Worm (Caenorhabditis elegans): ENCODE measurements around the gene C43D7.4.

C43D7.4 gene

DNA sequence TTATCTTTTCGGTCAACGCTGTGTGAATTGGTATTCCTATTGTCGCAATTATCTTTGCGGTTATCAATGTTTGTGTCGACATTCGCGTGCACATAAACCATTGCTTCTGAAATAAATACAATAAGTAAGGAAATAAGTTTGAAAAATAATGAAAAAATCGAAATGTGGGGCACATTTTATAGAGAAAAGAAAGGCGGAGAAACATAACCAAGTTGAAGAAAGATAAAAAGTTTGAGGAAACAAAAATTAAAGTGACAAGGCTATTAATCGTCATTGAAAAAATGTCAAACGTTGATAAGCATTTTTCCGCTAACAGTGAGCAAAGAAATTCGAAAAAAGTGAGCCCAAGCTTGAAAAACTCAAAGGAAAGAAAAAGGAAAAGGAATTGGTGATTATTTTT lies at the start of gene C43D7.4:
C43D7.4 (minus strand) TSS at position 101 of the 400 bp plus-strand sequence.
- TF ChIP-seq dao-5 (tag; optimal IDR thresholded peaks at IDR 0.05) (no peak), him-1 (tag; optimal IDR thresholded peaks at IDR 0.05) (no peak), W03F9.2 (tag; optimal IDR thresholded peaks at IDR 0.05) (no peak)

DNA sequence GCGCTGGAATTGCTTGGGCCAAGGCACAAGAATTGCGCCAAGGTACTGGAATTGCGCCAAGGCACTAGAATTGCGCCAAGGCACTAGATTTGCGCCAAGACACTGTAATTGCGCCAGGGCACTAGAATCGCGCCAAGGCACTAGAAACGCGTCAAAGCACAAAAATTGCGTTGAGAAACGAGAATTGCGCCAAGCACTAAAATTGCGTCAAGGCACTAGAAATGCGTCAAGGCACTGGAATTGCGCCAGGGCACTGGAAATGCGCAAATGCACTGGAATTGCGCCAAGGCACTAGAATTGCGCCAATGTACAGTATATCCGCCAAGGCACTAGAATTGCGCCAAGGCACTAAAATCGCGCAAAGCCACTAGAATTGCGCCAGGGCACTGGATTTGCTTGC lies 49.5 kb upstream of the C43D7.4 start:
- TF ChIP-seq W03F9.2 (tag; optimal IDR thresholded peaks at IDR 0.05) (no peak), dao-5 (tag; optimal IDR thresholded peaks at IDR 0.05) (no peak), him-1 (tag; optimal IDR thresholded peaks at IDR 0.05) (no peak)

DNA sequence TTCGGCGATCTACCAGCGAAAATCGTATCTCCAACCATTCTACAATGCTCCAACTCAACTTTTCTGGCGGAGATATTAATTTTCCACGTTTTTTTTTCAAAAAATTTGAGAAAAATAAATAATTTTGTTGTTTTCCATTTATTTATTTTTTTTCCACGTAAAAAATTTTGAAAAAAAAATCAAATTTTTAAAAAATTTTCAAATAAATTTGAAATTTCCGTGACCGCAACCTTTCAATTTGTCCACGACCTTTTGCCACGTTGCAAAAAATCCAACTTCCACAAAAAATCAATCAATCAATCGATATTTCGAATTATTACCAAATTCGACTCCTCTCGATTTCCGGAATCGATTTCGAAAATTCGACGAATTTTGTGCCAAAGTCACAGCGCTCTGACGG lies 49.0 kb upstream of the C43D7.4 start, which contains the start of gene Y43F8A.2:
Y43F8A.2 (plus strand) TSS at position 301 of the 400 bp plus-strand sequence.
- no peak for TF ChIP-seq him-1 (tag; optimal IDR thresholded peaks at IDR 0.05)
- TF ChIP-seq dao-5 (tag; optimal IDR thresholded peaks at IDR 0.05), result no peak
- TF ChIP-seq W03F9.2 (tag; optimal IDR thresholded peaks at IDR 0.05), result no peak

DNA sequence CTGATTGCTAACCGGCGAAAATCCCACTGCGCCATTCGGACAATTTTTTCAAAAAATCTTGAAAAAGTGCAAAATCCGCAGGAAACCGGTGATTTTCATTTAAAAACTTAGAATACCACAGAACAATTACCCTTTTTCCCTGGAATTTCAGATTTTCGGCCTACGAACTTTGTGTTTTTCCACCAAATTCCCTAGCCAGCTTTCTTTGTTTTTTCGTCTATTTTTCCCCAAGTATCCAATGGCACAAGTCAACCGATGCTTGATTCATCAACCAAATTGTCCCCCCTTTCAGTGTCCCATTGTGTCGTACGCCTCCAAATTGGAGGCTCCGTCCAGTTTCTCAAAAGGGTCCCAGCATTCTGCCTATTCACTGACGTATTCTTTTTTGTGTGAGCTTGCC lies 47.9 kb upstream of the C43D7.4 start, which contains the start of gene Y43F8A.1:
Y43F8A.1 (plus strand) TSS at position 301 of the 400 bp plus-strand sequence.
- TF ChIP-seq dao-5 (tag; optimal IDR thresholded peaks at IDR 0.05) (no peak), him-1 (tag; optimal IDR thresholded peaks at IDR 0.05) (no peak), W03F9.2 (tag; optimal IDR thresholded peaks at IDR 0.05) (no peak)

DNA sequence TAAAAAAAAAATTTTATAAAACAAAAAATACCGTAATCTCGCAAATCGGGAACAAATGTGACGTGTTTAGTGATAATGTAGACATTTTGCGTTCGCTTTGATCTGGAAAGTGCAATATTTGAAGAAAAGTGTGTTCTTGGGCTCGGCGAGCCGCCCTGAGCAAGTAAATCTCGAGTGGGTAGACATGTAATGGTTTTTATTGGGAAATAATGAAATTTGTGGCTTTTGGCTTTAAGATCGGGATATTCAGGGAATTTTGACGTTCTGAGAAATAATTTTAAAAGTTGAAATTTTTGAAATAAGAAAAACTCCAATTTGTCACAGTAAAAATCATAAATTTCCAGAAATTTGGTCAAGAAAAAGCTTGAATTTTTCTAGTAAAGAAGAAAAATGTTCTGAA lies 40.3 kb upstream of the C43D7.4 start, which contains the start of gene C14B4.2:
C14B4.2 (minus strand) TSS at position 101 of the 400 bp plus-strand sequence.
- TF ChIP-seq him-1 (tag; optimal IDR thresholded peaks at IDR 0.05), result no peak
- no peak for TF ChIP-seq W03F9.2 (tag; optimal IDR thresholded peaks at IDR 0.05)
- no peak for TF ChIP-seq dao-5 (tag; optimal IDR thresholded peaks at IDR 0.05)

DNA sequence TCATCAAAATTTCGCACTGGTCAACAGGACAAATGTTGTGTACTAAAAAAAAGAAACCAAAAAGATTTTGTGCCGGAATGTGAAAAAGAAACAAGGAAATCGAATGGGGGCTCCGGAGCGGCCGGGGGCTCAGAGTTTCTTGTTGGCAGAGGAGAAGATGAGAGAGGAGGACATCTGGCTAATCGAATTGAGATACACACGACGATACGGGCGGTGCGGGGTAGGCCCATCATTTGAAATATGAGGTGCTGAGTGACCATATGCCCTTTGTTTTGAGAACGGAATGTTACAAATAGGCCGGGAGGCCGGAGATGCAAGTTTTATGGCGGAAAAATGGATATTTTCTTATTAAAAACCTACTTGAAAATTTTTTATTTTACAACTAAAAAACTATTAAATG lies 35.8 kb upstream of the C43D7.4 start:
- no peak for TF ChIP-seq W03F9.2 (tag; optimal IDR thresholded peaks at IDR 0.05)
- no peak for TF ChIP-seq him-1 (tag; optimal IDR thresholded peaks at IDR 0.05)
- TF ChIP-seq dao-5 (tag; optimal IDR thresholded peaks at IDR 0.05), result no peak

DNA sequence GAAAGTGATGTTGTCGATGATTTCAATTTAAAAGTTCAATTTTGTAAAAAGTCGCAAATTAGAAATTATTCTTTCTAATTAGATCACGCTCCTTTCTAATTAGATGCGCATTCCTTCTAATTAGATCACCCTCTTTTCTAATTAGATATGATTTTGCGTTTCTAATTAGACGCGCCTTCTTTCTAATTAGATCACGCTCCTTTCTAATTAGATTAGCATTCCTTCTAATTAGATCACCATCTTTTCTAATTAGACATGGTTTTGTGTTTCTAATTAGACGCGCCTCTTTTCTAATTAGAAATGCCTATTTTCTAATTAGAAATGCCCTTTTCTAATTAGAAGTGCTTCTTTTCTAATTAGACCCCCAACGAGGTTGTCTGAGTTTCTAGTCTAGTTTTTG lies 34.4 kb upstream of the C43D7.4 start:
- TF ChIP-seq W03F9.2 (tag; optimal IDR thresholded peaks at IDR 0.05) (no peak), him-1 (tag; optimal IDR thresholded peaks at IDR 0.05) (no peak), dao-5 (tag; optimal IDR thresholded peaks at IDR 0.05) (no peak)

DNA sequence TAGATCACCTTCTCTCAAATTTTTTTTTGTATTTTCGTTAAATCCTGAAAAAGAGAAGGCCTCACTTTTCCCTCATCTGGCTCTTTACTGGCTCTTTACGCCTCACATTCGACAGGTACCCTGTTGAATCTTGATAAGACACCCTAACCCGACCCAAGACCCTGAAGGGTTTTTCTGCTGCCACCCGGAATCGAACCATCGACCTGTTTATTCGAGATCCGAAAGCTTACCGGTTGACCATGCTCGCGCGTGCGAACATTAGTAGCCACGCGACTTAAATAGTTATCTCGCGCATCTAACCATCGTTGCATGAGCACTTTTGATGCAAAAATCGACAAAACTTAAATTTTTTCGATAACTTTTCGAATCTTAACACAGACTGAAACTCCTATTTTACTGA lies 32.9 kb upstream of the C43D7.4 start:
- TF ChIP-seq W03F9.2 (tag; optimal IDR thresholded peaks at IDR 0.05), result no peak
- no peak for TF ChIP-seq him-1 (tag; optimal IDR thresholded peaks at IDR 0.05)
- no peak for TF ChIP-seq dao-5 (tag; optimal IDR thresholded peaks at IDR 0.05)

DNA sequence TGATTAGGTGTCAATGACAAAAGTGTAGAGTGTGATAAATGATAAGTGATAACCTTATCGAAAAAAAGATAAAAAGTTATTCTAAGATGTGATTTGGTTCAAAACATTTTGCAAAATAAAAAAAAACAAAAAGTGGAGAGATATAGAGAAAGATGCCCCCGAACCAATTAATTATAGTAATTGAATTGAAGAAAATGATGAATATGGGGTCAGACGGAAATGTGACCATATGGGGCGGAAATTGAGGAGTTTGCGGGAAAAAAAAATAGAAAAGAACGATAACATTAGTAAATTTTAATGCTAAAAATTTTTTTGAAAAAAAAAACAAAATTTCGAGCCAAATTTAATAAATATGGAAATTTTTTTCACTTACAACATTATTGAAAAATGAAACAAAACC lies 32.2 kb upstream of the C43D7.4 start:
- TF ChIP-seq dao-5 (tag; optimal IDR thresholded peaks at IDR 0.05) (no peak), him-1 (tag; optimal IDR thresholded peaks at IDR 0.05) (no peak), W03F9.2 (tag; optimal IDR thresholded peaks at IDR 0.05) (no peak)

DNA sequence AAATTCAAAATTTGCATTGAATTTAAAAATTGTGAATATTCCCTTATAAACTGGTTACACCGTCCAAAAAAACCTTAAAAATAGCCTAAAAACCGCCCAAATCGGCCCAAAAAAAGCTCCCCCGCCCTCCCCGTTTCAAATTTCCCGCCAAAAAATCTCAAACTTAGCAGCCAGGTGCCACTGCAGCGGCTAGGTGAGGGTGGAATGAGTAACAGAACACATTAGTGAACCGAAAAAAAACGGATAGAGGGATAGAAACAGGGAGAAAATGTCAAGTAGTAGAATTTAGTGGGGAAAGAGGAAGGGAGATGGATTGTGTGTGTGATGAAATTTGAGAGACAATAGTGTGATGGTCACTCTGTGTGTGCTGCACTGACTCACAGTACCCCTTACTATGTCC lies 29.7 kb upstream of the C43D7.4 start:
- TF ChIP-seq W03F9.2 (tag; optimal IDR thresholded peaks at IDR 0.05), result no peak
- no peak for TF ChIP-seq dao-5 (tag; optimal IDR thresholded peaks at IDR 0.05)
- TF ChIP-seq him-1 (tag; optimal IDR thresholded peaks at IDR 0.05), result no peak

DNA sequence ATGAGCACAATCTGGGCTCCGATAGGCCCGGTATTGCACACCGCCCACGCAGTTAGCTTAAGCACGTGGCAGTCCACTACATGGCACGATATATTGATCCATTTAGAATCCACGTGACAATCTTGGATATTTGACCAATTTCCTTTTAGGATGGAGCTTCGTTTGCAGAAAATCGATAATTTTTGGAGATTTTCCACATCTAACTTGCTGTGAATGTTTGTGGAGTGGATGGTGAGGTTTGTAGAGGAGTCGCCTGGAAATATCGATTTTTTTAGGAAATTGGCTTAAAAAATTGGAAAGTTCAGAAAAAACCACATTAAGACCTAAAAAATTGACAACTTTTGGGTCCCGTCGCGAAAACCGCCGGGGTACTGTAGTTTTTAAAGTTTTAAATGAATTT lies 15.0 kb upstream of the C43D7.4 start:
- TF ChIP-seq him-1 (tag; optimal IDR thresholded peaks at IDR 0.05), result no peak
- no peak for TF ChIP-seq W03F9.2 (tag; optimal IDR thresholded peaks at IDR 0.05)
- TF ChIP-seq dao-5 (tag; optimal IDR thresholded peaks at IDR 0.05), result no peak

DNA sequence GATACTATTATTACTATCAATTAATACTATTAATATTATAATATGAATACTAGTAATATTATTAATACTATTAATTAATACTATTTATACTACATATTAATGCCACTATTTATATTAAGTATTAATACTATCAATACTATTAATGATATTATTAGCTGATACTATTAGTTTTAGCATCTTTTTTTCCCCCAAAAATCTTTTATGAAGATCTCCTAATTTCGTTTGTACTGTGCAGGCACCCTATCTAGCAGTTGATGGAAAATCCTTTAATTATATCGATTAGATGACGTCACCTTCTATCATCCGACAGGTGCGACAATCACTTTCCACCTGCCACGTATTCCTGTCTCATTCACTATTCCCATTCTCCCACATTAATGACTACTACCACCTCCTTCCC lies 7.0 kb upstream of the C43D7.4 start, which contains the start of gene fbxb-65:
fbxb-65 (plus strand) TSS at position 301 of the 400 bp plus-strand sequence.
- TF ChIP-seq him-1 (tag; optimal IDR thresholded peaks at IDR 0.05) (no peak), W03F9.2 (tag; optimal IDR thresholded peaks at IDR 0.05) (no peak), dao-5 (tag; optimal IDR thresholded peaks at IDR 0.05) (no peak)

DNA sequence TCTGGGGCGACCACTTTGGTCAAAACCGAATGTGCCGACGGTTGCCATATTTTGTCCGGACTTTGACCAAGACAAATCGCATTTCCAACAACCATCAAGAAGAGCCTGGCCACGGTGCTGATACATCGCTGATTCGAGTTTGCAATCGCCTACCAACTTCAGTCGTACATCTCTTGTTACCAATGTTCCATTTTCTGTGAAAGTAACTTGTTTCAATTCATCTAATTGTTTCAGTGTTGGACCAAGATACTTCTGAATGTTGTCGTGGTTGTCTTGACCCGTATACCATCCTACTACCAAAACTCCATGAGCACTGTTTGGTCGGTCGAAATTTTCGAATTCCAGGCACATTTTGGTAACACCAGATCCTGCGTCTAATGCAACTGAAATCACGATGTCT lies 3.1 kb upstream of the C43D7.4 start:
- TF ChIP-seq him-1 (tag; optimal IDR thresholded peaks at IDR 0.05), result no peak
- no peak for TF ChIP-seq W03F9.2 (tag; optimal IDR thresholded peaks at IDR 0.05)
- TF ChIP-seq dao-5 (tag; optimal IDR thresholded peaks at IDR 0.05), result no peak

DNA sequence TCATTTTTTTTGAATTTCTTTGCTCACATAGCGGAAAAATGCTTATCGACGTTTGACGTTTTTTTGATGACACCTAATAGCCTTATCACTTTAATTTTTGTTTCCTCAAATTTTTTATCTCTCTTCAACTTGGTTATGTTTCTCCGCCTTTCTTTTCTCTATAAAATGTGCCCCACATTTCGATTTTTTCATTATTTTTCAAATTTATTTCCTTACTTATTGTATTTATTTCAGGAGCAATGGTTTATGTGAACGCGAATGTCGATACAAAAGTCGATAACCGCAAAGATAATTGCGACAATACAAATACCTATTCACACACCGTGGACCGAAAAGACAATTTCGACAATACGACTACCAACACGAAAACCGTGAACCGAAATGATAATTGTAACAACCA lies 1.9 kb downstream of the C43D7.4 start, which contains the start of gene sdz-6:
sdz-6 (plus strand) TSS at position 229 of the 400 bp plus-strand sequence.
- TF ChIP-seq dao-5 (tag; optimal IDR thresholded peaks at IDR 0.05) (no peak), W03F9.2 (tag; optimal IDR thresholded peaks at IDR 0.05) (no peak), him-1 (tag; optimal IDR thresholded peaks at IDR 0.05) (no peak)

DNA sequence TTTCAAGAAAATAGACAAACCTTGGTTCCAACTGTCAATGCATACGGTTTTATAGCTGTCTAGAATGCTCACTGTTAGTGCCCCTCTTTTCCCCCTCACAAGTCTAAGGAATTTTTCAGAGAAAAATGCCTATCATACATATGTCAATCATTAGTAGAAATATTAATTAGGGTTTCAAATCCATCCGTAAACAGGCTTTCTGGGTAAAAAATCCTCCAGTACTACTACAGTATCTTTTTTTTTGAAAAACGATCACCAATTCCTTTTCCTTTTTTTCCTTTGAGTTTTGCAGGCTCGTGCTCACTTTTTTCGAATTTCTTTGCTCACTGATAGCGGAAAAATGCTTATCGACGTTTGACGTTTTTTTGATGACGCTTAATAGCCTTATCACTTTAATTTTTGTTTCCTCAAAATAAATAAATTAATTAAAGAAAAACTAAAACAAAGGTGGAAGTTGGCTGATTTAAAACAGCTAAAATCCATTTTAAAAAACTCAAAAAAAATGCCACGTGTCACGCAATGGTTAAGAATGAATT lies 2.8 kb downstream of the C43D7.4 start, which contains the start of gene C43D7.7:
C43D7.7 (minus strand) TSS at position 51 of the 536 bp plus-strand sequence.
- TF ChIP-seq W03F9.2 (tag; optimal IDR thresholded peaks at IDR 0.05), result no peak

Data from whole organism, L4/young adult.